Worm (Caenorhabditis elegans) whole organism, dauer: ENCODE results near the gene C25H3.11.

Experiments used
- unc-62 ChIP-seq: sonication (generic microtip); optimal IDR thresholded peaks from 2 replicates; lab custom pipeline; 2017; ENCODE audit warnings: missing biosample characterization, missing genetic modification reagents, missing genetic modification characterization

C25H3.11 gene

ce11 chrII:5701485-5701884, 12.6 kb upstream of the C25H3.11 start:
- no peak for TF ChIP-seq unc-62 (GFP tag; lab: Kevin White, UChicago)

- TF ChIP-seq unc-62 (GFP tag; lab: Kevin White, UChicago), result no peak
These were observed 10.0 kb upstream of the C25H3.11 start, which contains the start of the genes C25H3.10 and C25H3.1 for ce11 chrII:5698869-5699268. C25H3.10 (minus strand) TSS chrII:5698969. C25H3.1 (plus strand) TSS chrII:5699071.

- no peak for TF ChIP-seq unc-62 (GFP tag; lab: Kevin White, UChicago)
These were observed 9.4 kb upstream of the C25H3.11 start for ce11 chrII:5698254-5698653.

DNA sequence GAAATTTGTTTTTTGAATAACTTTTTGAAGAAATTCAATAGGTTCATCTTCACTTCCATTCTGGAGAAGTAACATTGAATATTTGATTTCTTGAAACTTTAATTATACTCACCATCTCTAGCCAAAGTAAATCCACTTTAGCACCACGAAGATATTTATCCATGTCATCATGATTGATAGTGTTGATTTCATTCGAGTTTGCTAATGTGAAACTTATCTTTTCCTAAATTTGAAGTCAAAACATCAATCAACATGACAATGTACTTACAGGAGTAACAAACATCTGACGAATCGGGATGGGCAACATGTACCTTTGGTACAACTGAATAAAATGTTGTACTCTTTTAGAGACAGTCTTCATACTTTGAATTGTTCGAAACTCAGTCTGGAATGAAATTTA, 8.5 kb upstream of the C25H3.11 start:
- TF ChIP-seq unc-62 (GFP tag; lab: Kevin White, UChicago), result no peak

DNA sequence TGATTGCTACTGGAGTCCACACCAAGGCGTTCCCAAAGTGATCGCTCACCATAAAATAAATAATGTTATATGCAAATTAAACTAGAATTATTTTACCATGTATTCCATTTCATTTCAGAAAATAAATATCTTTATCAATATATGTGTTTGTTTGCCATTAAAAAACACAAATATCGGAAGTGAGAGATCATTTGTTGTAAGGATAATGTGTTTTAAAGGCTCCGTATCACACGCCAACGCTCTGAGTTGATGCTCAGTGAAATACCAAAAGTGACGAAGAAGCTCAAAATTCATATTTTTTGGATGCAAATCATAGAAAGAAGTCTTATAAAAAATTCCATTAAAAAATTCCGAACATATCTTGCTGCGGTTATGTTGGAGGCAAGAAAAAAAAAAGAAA, 7.4 kb upstream of the C25H3.11 start:
- no peak for TF ChIP-seq unc-62 (GFP tag; lab: Kevin White, UChicago)

- TF ChIP-seq unc-62 (GFP tag; lab: Kevin White, UChicago), result no peak
These were observed 6.0 kb upstream of the C25H3.11 start, which contains the start of gene C25H3.14 for ce11 chrII:5694798-5695197. C25H3.14 (plus strand) TSS chrII:5695098.

- no peak for TF ChIP-seq unc-62 (GFP tag; lab: Kevin White, UChicago)
These were observed 5.1 kb upstream of the C25H3.11 start, which contains the start of gene C25H3.3 for ce11 chrII:5693893-5694292. C25H3.3 (plus strand) TSS chrII:5694193.

DNA sequence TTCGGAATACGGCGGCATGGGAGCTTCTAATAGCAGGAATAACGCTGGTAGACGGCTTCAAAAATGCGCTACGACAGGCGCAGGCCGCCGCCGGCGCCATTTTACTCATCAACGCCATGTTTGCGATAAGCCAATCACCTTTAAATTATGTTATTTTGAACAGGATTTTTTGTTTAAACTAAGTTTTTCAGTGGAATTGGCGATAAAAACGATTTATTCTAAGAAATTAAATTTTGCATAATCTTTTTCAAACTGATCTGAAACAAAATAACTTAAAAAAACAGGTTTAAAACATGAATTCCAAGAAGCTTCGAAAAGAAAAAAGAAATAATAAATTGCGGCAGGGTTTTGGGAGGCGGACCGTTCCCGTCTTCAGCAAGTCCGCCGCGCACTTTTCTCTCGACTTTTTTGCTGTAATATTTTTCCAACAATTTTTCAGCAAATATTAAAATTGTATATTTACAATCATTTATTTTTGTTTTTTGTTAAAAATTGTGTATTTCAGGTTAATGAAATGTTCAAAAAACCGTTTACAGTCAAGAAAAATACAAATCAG, 2.5 kb upstream of the C25H3.11 start, which contains the start of the genes ndub-5 and eif-2D:
Gene ndub-5 (minus strand): TSS at position 138 of the 556 bp plus-strand sequence.
Gene eif-2D (plus strand): TSS at position 506 of the 556 bp plus-strand sequence.
- TF ChIP-seq unc-62 (GFP tag; lab: Kevin White, UChicago), result no peak

ce11 chrII:5680703-5681102, 8.1 kb downstream of the C25H3.11 start, which contains the start of gene flp-27:
flp-27 (plus strand) TSS chrII:5681003.
- no peak for TF ChIP-seq unc-62 (GFP tag; lab: Kevin White, UChicago)

DNA sequence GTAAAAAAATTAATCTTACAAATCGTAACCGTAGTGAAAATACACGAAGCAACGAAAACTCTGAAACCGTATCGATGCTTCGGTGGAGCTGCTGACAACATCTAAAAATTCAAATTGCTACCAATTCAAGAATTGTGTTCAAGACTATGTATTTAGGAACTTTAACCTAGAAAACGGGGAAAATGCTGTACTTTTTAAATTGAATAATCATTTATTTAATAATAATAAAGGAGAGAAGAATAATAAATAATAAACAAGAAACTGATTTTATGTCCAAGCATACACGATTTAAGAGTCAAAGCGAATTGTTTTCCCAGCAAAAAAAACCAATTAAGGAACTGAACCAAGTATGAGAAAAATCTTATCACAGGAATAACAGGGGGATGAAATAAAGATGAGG, 19.3 kb downstream of the C25H3.11 start, which contains the start of gene C25H3.17:
Gene C25H3.17 (minus strand): TSS at position 101 of the 400 bp plus-strand sequence.
- no peak for TF ChIP-seq unc-62 (GFP tag; lab: Kevin White, UChicago)

- no peak for TF ChIP-seq unc-62 (GFP tag; lab: Kevin White, UChicago)
These were observed 20.0 kb downstream of the C25H3.11 start, which contains the start of gene C25H3.7 for ce11 chrII:5668830-5669229. C25H3.7 (minus strand) TSS chrII:5668930.

- no peak for TF ChIP-seq unc-62 (GFP tag; lab: Kevin White, UChicago)
These were observed 21.3 kb downstream of the C25H3.11 start for ce11 chrII:5667540-5667939.

ce11 chrII:5665991-5666390, 22.8 kb downstream of the C25H3.11 start, which contains the start of gene C25H3.16:
C25H3.16 (plus strand) TSS chrII:5666291.
- no peak for TF ChIP-seq unc-62 (GFP tag; lab: Kevin White, UChicago)

ce11 chrII:5665029-5665428, 23.8 kb downstream of the C25H3.11 start, which contains the start of gene C25H3.15:
C25H3.15 (plus strand) TSS chrII:5665329.
- TF ChIP-seq unc-62 (GFP tag; lab: Kevin White, UChicago), result no peak

- no peak for TF ChIP-seq unc-62 (GFP tag; lab: Kevin White, UChicago)
These were observed 25.6 kb downstream of the C25H3.11 start for ce11 chrII:5663180-5663791.

ce11 chrII:5661735-5662177, 27.1 kb downstream of the C25H3.11 start:
- TF ChIP-seq unc-62 (GFP tag; lab: Kevin White, UChicago), result no peak
